Worm (Caenorhabditis elegans): ENCODE measurements around the gene F13E6.1.

- TF ChIP-seq unc-62 (GFP tag; optimal IDR thresholded peaks at IDR 0.05) (peak; percentile 44), ztf-11 (tag; optimal IDR thresholded peaks at IDR 0.05) (no peak), mab-5 (tag; optimal IDR thresholded peaks at IDR 0.05) (no peak)
These were observed 39.6 kb downstream of the F13E6.1 start for ce11 chrX:10637048-10637928.
